Worm (Caenorhabditis elegans) whole organism, L1 larva: ENCODE results near the gene sru-6.

ENCODE experiments used
- ama-1 ChIP-seq: fragments of 150-350 bp; optimal IDR thresholded peaks from 2 replicates; lab custom pipeline; 2014
- mdl-1 ChIP-seq, 2 experiments: fragments of 150-350 bp; optimal IDR thresholded peaks; 2 replicates each; lab custom pipeline; 2014 to 2017; ENCODE audit warnings: missing biosample characterization in 2 of 2, missing genetic modification characterization in 2 of 2, inconsistent platforms in 1 of 2
- nhr-76 ChIP-seq: sonication (generic microtip); optimal IDR thresholded peaks from 2 replicates; lab custom pipeline; 2017; ENCODE audit warnings: missing biosample characterization, missing genetic modification characterization
- pqm-1 ChIP-seq: sonication (generic microtip); optimal IDR thresholded peaks from 3 replicates; lab custom pipeline; 2017; ENCODE audit warnings: missing biosample characterization, missing genetic modification characterization
- unc-62 ChIP-seq: fragments of 150-350 bp; optimal IDR thresholded peaks from 2 replicates; lab custom pipeline; 2014; ENCODE audit warnings: missing biosample characterization, missing genetic modification reagents, missing genetic modification characterization

ce11 chrIV:9538214-9538613 lies 47.8 kb downstream of the sru-6 start:
- no peak for TF ChIP-seq ama-1 (lab: Kevin White, UChicago)
- TF ChIP-seq mdl-1 (tag; optimal IDR thresholded peaks at IDR 0.05; lab: Kevin White, UChicago) = no peak
- TF ChIP-seq pqm-1 = no peak
- TF ChIP-seq nhr-76 (tag; lab: Kevin White, UChicago) = no peak
- no peak for TF ChIP-seq unc-62 (GFP tag; lab: Kevin White, UChicago)
